Worm (Caenorhabditis elegans): ENCODE data around the gene Y75B8A.8.

DNA sequence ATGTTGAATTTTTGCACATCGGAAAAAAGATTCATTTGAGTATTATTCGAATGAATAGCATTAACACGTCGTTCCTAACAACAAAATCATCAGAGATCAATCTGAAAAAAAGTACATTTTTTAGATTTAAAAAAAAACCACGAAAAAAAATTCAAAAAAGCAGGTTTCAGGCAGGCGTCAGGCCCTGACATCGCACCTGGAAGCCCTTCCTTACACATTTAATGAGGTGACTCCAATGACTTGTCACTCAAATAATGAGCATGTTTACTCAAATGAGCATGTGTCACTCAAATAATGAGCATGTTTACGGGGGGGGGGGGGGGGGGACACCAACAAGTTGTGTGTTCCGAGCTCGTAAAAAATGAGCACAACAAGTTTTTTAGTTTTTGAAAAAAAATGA is 42.2 kb upstream of the Y75B8A.8 start, which contains the start of gene lron-12:
- TF ChIP-seq W03F9.2 (tag; optimal IDR thresholded peaks at IDR 0.05) (no peak), him-1 (tag; optimal IDR thresholded peaks at IDR 0.05) (no peak)
